Fruit fly (Drosophila melanogaster) whole organism, adult: ENCODE data around the gene RluA-2.

Experiments used
- Crg-1 ChIP-seq: fragments of 200-800 bp; sonication (Bioruptor generic); optimal IDR thresholded peaks from 2 replicates; lab custom pipeline; 2016; ENCODE audit warnings: missing biosample characterization, missing genetic modification characterization
- bab1 ChIP-seq: fragments of 200-800 bp; sonication (Bioruptor generic); optimal IDR thresholded peaks from 3 replicates; lab custom pipeline; 2019; ENCODE audit warnings: missing biosample characterization, mild to moderate bottlenecking, missing genetic modification characterization, moderate library complexity
- cic ChIP-seq: fragments of 200-800 bp; sonication (Bioruptor generic); optimal IDR thresholded peaks from 2 replicates; lab custom pipeline; 2017; ENCODE audit warnings: missing biosample characterization, mild to moderate bottlenecking, missing genetic modification characterization, moderate library complexity
- cnc ChIP-seq, 2 experiments: fragments of >200 bp; optimal IDR thresholded peaks; 2 replicates each; lab custom pipeline; 2017
- pad ChIP-seq: fragments of 200-800 bp; sonication (Bioruptor generic); optimal IDR thresholded peaks from 3 replicates; lab custom pipeline; 2017; ENCODE audit warnings: missing biosample characterization, missing genetic modification characterization, mild to moderate bottlenecking, moderate library complexity, missing genetic modification reagents
- tj ChIP-seq: fragments of 200-800 bp; sonication (Bioruptor generic); optimal IDR thresholded peaks from 3 replicates; lab custom pipeline; 2017; ENCODE audit warnings: missing biosample characterization, mild to moderate bottlenecking, missing genetic modification characterization, moderate library complexity

DNA sequence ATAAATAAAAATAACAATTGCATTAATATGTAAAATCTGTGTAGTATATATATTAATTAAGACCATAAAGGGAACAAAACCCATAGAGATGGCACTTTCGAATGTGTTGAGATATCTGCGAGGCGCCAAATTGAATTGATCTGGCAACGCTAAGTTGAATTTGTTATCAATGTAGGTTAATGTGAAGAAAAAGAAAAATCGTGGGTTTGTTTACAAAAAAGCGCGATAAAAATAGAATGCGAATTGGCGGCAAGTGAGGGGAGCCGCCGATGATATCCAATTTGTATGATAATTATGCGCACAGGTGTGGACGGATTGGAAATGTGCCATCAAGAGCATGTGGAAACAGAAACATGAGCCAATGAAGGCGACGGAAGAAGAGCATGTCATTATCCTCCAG is 3.0 kb downstream of the RluA-2 start:
- TF ChIP-seq cnc (optimal IDR thresholded peaks at IDR 0.05; lab: Kevin White, UChicago) (no peak), cic (no peak), pad (GFP tag; lab: Kevin White, UChicago) (no peak), Crg-1 (GFP tag; lab: Kevin White, UChicago) (no peak), tj (GFP tag; lab: Kevin White, UChicago) (no peak), bab1 (GFP tag; lab: Kevin White, UChicago) (no peak)
